Worm (Caenorhabditis elegans) whole organism, L4 larva: ENCODE results near the gene plst-1.

ENCODE experiments used
- F37D6.2 ChIP-seq: sonication (generic microtip); optimal IDR thresholded peaks from 2 replicates; lab custom pipeline; 2016; ENCODE audit warnings: mild to moderate bottlenecking, missing genetic modification characterization, missing compliant biosample characterization
- F44E2.7 ChIP-seq: fragments of 200-800 bp; sonication (Bioruptor generic); IDR thresholded peaks from 2 replicates; pipeline ENCODE4 v2.1.2; 2022; ENCODE audit warnings: missing genetic modification characterization, missing compliant biosample characterization
- ZK546.5 ChIP-seq, 2 experiments: sonication (generic microtip); optimal IDR thresholded peaks; 2 replicates each; lab custom pipeline; 2017; ENCODE audit warnings: missing biosample characterization in 2 of 2, missing genetic modification characterization in 2 of 2
- aha-1 ChIP-seq: fragments of 150-350 bp; peaks from one replicate; lab custom pipeline; 2014; ENCODE audit warnings: missing biosample characterization, missing genetic modification characterization
- ama-1 ChIP-seq: fragments of 150-350 bp; optimal IDR thresholded peaks from 2 replicates; lab custom pipeline; 2014; ENCODE audit warnings: inconsistent platforms, mixed read lengths
- dmd-8 ChIP-seq: fragments of 200-800 bp; sonication (Bioruptor generic); IDR thresholded peaks from 2 replicates; pipeline ENCODE4 v1.3.6; 2022; ENCODE audit warnings: missing genetic modification characterization, missing compliant biosample characterization
- fos-1 ChIP-seq: fragments of 150-350 bp; optimal IDR thresholded peaks from 2 replicates; lab custom pipeline; 2014; ENCODE audit warnings: missing biosample characterization, missing genetic modification characterization
- mdl-1 ChIP-seq, 2 experiments: fragments of 150-350 bp in 1 of 2; sonication (generic microtip) in 1 of 2; optimal IDR thresholded peaks; 2 replicates each; lab custom pipeline; 2014 to 2017; ENCODE audit warnings: missing biosample characterization in 2 of 2, missing genetic modification characterization in 2 of 2
- nhr-28 ChIP-seq: fragments of 150-350 bp; optimal IDR thresholded peaks from 2 replicates; lab custom pipeline; 2014; ENCODE audit warnings: missing biosample characterization, missing genetic modification characterization
- nhr-76 ChIP-seq: fragments of 150-350 bp; optimal IDR thresholded peaks from 2 replicates; lab custom pipeline; 2014; ENCODE audit warnings: missing biosample characterization, missing genetic modification characterization
- nhr-77 ChIP-seq: fragments of 150-350 bp; optimal IDR thresholded peaks from 2 replicates; lab custom pipeline; 2014; ENCODE audit warnings: missing biosample characterization, missing genetic modification characterization
- rbr-2 ChIP-seq: sonication (generic microtip); optimal IDR thresholded peaks from 2 replicates; lab custom pipeline; 2016; ENCODE audit warnings: missing genotype, missing genetic modification characterization, missing compliant biosample characterization
- set-16 ChIP-seq: fragments of 200-800 bp; sonication (Bioruptor generic); IDR thresholded peaks from 2 replicates; pipeline ENCODE4 v1.3.6; 2022; ENCODE audit warnings: missing genetic modification reagents, missing genetic modification characterization, missing compliant biosample characterization

DNA sequence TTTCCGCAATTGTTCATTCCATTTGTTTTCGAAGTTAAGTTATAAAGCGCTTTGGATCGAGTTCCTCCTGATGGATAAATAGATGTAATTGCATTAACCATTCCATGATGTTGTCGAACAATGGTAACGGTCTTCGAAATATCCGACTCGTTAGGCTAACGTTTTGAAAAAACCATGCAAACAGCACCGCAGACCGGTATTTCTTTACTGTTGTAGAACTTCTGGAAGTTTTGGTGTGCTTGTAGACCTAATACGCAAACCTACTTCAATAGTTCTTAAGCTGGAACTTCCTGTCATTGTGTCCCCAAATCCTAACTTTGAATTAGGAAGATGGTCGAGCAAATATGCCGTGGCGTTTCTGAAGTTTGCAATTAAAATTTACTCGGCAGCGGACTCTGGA is 44.2 kb upstream of the plst-1 start, which contains the start of gene F38A1.9:
- TF ChIP-seq dmd-8 (GFP tag; lab: Robert Waterston, UW) = no peak
- no peak for TF ChIP-seq nhr-76 (tag; lab: Kevin White, UChicago)
- TF ChIP-seq nhr-28 (tag; lab: Kevin White, UChicago) = no peak
- TF ChIP-seq mdl-1 (tag; optimal IDR thresholded peaks at IDR 0.05; lab: Kevin White, UChicago) = no peak
- TF ChIP-seq F44E2.7 (GFP tag; lab: Robert Waterston, UW) = no peak
- no peak for TF ChIP-seq ZK546.5 (tag; optimal IDR thresholded peaks at IDR 0.05; lab: Kevin White, UChicago)
- TF ChIP-seq nhr-77 (tag; lab: Kevin White, UChicago) = no peak
- no peak for TF ChIP-seq fos-1 (tag; lab: Kevin White, UChicago)
- TF ChIP-seq aha-1 = no peak
- no peak for TF ChIP-seq F37D6.2 (tag; lab: Kevin White, UChicago)
- TF ChIP-seq set-16 (GFP tag; lab: Robert Waterston, UW) = no peak
- no peak for TF ChIP-seq rbr-2 (tag; lab: Kevin White, UChicago)
- TF ChIP-seq ama-1 (lab: Kevin White, UChicago) = no peak
